Worm (Caenorhabditis elegans) whole organism, dauer: ENCODE measurements around the gene rbd-1.
"Not testable (repeated sequence)": the region's sequence is repeated elsewhere in the genome, so short reads cannot be mapped to it uniquely, and the experiment has no call there.

ENCODE experiments used
- unc-62 ChIP-seq: sonication (generic microtip); optimal IDR thresholded peaks from 2 replicates; lab custom pipeline; 2017; ENCODE audit warnings: missing biosample characterization, missing genetic modification reagents, missing genetic modification characterization

Gene rbd-1

ce11 chrIV:12724641-12725040, at the start of gene rbd-1, which contains the start of gene T23F6.3:
TSS of gene rbd-1 (plus strand) at chrIV:12724986.
TSS of gene T23F6.3 (minus strand) at chrIV:12724760.
- no peak for TF ChIP-seq unc-62 (GFP tag; lab: Kevin White, UChicago)

DNA sequence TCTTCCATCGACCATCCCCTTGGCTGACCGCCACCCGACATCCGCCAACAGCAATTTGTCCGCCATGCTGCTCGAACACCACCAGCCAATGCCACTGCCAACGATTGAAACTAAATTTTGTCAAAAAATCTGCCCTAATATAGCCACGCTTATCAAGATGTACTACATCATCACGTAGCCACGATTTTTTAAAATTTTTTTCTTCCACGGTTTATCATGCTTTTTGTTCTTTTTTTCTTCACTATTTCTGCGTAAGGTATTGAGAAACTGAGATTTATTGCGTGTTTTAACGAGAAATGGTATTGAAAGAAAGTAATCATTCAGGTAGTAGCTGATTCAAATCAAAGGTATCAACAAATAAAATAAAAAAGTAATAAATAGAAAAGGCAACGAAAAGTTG, 47.6 kb upstream of the rbd-1 start, which contains the start of gene T23B5.6:
Gene T23B5.6, minus strand, starts transcription at position 101 of the 400 bp plus-strand sequence.
- not testable (repeated sequence) for TF ChIP-seq unc-62 (GFP tag; lab: Kevin White, UChicago)

- no peak for TF ChIP-seq unc-62 (GFP tag; lab: Kevin White, UChicago)
These were observed 40.4 kb upstream of the rbd-1 start, which contains the start of gene prmt-9 for ce11 chrIV:12684341-12684740. TSS of gene prmt-9 (minus strand) at chrIV:12684378.

DNA sequence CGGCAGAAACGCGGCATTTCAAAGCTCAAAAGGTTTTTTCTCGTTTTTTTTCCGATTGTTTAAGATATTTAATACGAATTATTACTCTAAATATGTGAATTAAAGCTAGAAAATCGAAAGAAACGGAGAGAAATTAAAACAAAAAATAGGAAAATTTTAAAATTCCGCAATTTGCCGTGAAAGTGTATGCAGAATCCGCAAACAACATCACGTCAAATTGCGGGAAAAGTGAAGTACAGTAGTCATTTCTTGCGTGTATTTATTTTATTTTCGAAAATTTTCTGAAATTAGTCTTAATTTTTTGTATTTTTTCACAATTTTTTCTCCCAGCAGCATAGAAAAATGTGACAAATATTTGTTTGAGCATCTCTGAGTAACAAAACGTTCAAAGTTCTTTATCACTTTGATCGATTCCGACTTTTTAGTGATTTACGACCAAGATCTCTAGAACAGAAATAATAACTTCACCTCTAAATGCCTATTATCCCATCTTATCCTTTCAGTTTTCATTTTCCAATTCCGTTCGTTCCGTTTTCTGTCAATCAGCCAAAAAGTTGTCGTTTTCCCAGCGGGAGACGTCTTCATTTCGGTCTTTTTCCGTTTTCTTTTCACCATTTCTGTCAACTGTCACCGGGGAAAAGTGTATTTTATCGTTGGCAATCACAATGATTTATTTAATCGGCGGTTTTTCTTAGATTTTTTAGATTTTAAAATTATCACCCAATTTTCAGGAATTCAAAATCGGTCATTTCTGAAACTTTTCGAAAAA, 39.8 kb upstream of the rbd-1 start:
- TF ChIP-seq unc-62 (GFP tag; lab: Kevin White, UChicago), result no peak

ce11 chrIV:12685827-12686226, 39.0 kb upstream of the rbd-1 start:
- no peak for TF ChIP-seq unc-62 (GFP tag; lab: Kevin White, UChicago)

DNA sequence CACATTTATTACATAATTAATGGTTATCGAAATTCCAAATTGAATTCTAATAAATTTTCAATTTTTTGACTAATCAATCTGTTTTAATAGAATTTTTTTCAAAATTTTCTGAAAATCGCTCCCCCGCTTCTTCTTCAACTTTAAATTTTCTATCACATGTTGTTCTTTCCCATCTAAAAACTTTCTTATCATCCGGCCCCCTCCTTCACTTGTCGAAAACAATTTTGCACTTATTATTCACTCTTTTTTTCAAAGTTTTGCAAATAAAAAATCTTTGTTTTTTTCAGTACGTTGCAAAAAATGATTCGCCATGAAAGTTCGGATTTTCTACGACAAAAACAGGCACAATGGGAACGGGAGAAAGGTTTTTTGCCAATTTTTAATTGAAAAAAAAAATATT, 36.4 kb upstream of the rbd-1 start, which contains the start of gene T23B5.3:
Gene T23B5.3, plus strand, starts transcription at position 301 of the 400 bp plus-strand sequence.
- no peak for TF ChIP-seq unc-62 (GFP tag; lab: Kevin White, UChicago)

DNA sequence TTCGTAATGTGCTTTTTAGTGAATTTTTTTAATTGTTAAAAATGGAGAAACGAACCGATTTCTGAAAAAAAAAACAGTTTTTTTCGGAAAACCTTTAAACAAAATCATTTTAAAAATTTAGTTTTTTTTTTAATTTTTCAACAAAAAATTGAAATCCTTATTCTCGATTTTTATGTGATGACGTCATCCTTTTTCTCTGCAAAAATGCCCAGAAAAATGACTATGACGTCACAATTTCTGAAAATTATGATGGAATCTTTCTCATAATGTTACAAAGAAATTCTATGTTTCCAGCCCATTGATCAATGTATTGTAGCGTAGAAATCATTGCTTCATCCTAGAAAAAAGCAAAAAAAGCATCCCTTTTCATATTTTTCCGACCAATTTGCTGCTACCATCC, 35.5 kb upstream of the rbd-1 start:
- no peak for TF ChIP-seq unc-62 (GFP tag; lab: Kevin White, UChicago)

DNA sequence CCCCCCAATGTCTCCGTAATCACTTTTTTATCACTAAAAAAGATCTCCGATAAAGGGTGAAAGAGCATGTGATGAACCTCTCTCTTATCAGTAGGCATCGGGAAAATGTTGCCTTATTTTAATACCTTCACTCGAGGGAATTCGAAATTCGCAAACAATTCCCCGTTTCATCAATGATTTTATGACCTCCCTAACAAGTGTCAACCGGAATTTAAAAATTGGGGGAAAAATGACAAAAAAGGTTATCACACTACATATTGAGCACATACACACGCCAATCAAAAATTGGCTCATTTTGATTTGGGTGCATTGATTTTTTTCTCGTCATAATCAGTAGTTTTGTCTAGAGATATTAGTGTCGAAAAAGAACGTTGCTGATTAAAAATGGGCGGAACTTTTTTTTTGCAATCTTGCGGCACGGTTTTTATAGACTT, 35.1 kb upstream of the rbd-1 start:
- no peak for TF ChIP-seq unc-62 (GFP tag; lab: Kevin White, UChicago)

DNA sequence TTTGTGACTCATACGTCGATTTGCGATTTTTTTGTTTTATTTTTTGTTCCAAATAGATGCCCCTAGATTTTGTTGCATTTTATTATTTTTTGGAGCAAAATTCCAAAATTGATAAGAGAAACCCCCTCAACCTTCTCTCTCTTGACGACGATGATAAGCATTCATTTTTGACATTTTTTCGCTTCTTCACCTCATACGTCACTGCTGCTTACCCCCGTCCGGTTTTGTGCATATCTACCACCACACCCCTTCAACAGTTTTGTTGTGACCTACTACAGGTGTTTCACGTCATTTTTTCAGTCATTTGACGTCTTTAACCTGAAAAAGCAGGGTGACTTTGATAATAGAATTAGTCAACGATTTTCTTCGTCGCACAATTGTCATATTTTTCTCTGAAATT, 25.9 kb upstream of the rbd-1 start:
- TF ChIP-seq unc-62 (GFP tag; lab: Kevin White, UChicago), result no peak

ce11 chrIV:12700204-12700603, 24.6 kb upstream of the rbd-1 start:
- TF ChIP-seq unc-62 (GFP tag; lab: Kevin White, UChicago), result no peak

DNA sequence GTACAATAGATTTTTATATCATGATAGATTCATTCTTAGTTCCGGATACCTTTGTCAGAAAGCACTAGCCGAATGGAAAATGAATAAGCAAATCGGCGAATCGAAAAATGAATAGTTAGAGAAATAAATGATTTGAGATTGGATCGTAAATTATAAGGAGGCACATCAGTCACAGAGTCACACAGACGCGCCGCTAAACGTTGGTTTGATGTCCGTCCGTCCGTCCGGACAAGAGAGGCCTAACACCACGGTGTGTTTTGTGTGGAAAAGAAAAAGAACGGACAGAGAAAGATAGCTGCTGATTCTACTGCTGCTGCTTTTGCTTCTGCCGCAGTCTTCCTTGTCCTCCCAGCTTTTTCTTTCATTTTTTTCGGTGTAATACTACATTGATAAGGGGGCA, 23.8 kb upstream of the rbd-1 start:
- no peak for TF ChIP-seq unc-62 (GFP tag; lab: Kevin White, UChicago)

DNA sequence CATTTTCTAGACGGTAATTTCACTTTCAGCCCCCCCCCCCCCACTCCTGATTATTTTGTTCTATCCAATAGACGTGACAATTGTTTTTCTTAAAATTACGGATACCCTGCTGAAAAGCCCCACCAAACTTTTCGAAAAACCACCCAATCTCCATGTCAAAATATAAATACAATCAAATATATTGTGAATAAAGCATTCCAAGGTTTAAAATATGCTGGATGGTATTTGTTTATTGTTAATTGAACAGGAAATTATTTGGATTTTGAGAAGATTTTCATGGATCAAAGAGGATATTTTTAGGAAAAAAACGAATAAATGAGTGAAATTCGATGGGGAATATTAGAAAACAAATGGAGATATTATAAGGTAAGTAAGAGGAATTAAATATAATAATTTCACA, 21.0 kb upstream of the rbd-1 start, which contains the start of gene C27D8.4:
Gene C27D8.4, plus strand, starts transcription at position 301 of the 400 bp plus-strand sequence.
- TF ChIP-seq unc-62 (GFP tag; lab: Kevin White, UChicago), result no peak

ce11 chrIV:12710996-12711395, 13.8 kb upstream of the rbd-1 start, which contains the start of gene C27D8.2:
TSS of gene C27D8.2 (plus strand) at chrIV:12711217.
- no peak for TF ChIP-seq unc-62 (GFP tag; lab: Kevin White, UChicago)

- TF ChIP-seq unc-62 (GFP tag; lab: Kevin White, UChicago), result no peak
These were observed 13.1 kb upstream of the rbd-1 start, which contains the start of gene C27D8.3 for ce11 chrIV:12711644-12712043. TSS of gene C27D8.3 (minus strand) at chrIV:12711744.

- TF ChIP-seq unc-62 (GFP tag; lab: Kevin White, UChicago), result no peak
These were observed 8.8 kb upstream of the rbd-1 start for ce11 chrIV:12715947-12716382.

DNA sequence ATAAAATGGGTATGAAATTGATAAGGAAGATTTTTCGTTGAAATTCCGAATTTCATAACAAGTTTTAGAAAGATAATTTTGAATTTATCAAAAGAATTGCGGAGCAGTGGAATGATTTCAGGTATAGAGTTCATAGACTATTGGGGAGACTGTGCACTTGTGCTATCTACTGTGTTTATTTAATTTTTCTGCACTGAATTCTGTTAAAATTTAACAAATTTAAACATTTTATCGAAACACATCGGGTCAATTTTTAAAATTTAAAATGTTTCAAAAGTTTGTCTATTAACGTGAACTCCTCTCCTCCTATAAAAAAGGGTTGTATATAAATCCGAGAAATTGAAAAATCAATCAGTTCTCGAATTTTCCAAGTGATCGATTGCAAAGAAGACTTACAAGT, 7.3 kb upstream of the rbd-1 start, which contains the start of gene C27D8.1:
Gene C27D8.1, plus strand, starts transcription at position 301 of the 400 bp plus-strand sequence.
- TF ChIP-seq unc-62 (GFP tag; lab: Kevin White, UChicago), result no peak
